Fruit fly (Drosophila melanogaster) Kc167 (cell line): ENCODE results near the gene cl.

Experiments
- Myc ChIP-seq: fragments of >200 bp; optimal IDR thresholded peaks from 2 replicates; lab custom pipeline; 2017; ENCODE audit warnings: missing external identifiers
- Sin3A ChIP-seq: fragments of >200 bp; optimal IDR thresholded peaks from 2 replicates; lab custom pipeline; 2018; ENCODE audit warnings: missing external identifiers
- h ChIP-seq: fragments of >200 bp; optimal IDR thresholded peaks from 3 replicates; lab custom pipeline; 2018; ENCODE audit warnings: missing external identifiers
- psq ChIP-seq: fragments of >200 bp; optimal IDR thresholded peaks from 2 replicates; lab custom pipeline; 2017; ENCODE audit warnings: missing external identifiers
- ttk ChIP-seq: sonication (Bioruptor generic); optimal IDR thresholded peaks from 2 replicates; lab custom pipeline; 2017; ENCODE audit warnings: missing external identifiers

DNA sequence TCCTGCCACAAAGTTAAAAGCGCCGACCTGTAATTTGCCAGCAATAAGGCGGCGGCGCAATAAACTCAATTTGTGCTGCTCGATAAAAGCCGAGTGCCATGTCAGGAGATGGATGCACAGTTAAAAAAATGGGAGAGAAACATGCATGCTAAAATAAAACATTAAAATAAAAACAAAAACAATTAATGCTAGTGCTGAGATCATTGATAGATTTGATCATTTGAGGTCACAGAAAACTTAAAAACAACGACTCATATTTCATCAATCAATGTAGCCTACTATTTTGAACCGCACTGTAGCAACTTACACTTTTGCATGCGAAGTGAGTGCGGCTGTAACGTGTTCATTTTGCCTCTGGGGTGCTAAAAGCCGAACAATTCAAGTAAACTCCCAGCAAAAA, 36.8 kb upstream of the cl start:
- no peak for TF ChIP-seq ttk (lab: Kevin White, UChicago)
- TF ChIP-seq psq (lab: Kevin White, UChicago): no peak
- TF ChIP-seq h (lab: Kevin White, UChicago): no peak
- no peak for TF ChIP-seq Myc (lab: Kevin White, UChicago)
- TF ChIP-seq Sin3A (lab: Kevin White, UChicago): no peak
